Worm (Caenorhabditis elegans) whole organism, young adult: ENCODE results near the gene frpr-16.
"Not testable (repeated sequence)": the region's sequence is repeated elsewhere in the genome, so short reads cannot be mapped to it uniquely, and the experiment has no call there.

Experiments used
- ceh-40 ChIP-seq: fragments of 200-800 bp; sonication (Bioruptor generic); IDR thresholded peaks from 2 replicates; pipeline ENCODE4 v1.3.6; 2022; ENCODE audit warnings: missing genetic modification characterization, missing compliant biosample characterization
- lin-35 ChIP-seq, 3 experiments: fragments of 150-350 bp in 2 of 3; sonication (generic microtip) in 1 of 3; optimal IDR thresholded peaks; 2 replicates each; lab custom pipeline; 2014 to 2018; ENCODE audit warnings: missing biosample characterization in 3 of 3, missing genetic modification characterization in 3 of 3, missing genetic modification reagents in 3 of 3
- mel-28 ChIP-seq: sonication (generic microtip); optimal IDR thresholded peaks from 2 replicates; lab custom pipeline; 2016; ENCODE audit warnings: borderline replicate concordance, mild to moderate bottlenecking, missing genetic modification characterization, missing compliant biosample characterization
- pha-4 ChIP-seq: fragments of 150-350 bp; sonication (generic microtip); optimal IDR thresholded peaks from 2 replicates; lab custom pipeline; 2014; ENCODE audit warnings: missing biosample characterization, missing genetic modification reagents, missing genetic modification characterization
- tbp1 ChIP-seq: fragments of 200-800 bp; sonication (Bioruptor generic); optimal IDR thresholded peaks from 2 replicates; lab custom pipeline; 2018; ENCODE audit warnings: mild to moderate bottlenecking, missing genetic modification characterization, missing compliant biosample characterization
- unc-62 ChIP-seq: fragments of 150-350 bp; optimal IDR thresholded peaks from 2 replicates; lab custom pipeline; 2014; ENCODE audit warnings: missing biosample characterization, missing genetic modification reagents, missing genetic modification characterization
- ztf-6 ChIP-seq: fragments of 200-800 bp; sonication (Bioruptor generic); IDR thresholded peaks from 2 replicates; pipeline ENCODE4 v1.3.6; 2022; ENCODE audit warnings: missing genetic modification reagents, missing genetic modification characterization, missing compliant biosample characterization

DNA sequence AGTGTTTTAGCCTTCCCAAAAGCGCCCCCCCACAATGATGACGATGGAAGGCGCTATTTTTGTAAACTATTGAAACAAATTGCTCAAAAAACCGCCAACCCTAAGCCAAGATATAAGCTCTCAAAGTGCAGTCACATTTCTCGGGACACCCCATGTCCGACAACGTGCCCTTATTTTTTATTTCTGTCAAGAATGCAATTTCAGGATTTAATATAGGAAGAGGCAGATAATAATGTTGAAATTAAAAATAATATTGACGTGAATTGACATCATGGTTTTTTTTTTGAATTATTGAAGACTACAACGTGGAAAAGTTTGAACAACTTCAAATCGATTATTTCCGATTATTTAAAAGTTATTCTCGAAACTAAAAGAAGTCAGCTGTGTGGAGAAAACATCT is 16.9 kb downstream of the frpr-16 start, which contains the start of gene ZK84.2:
- not testable (repeated sequence) for TF ChIP-seq pha-4 (tag; lab: Kevin White, UChicago); unc-62; ceh-40 (GFP tag; lab: Robert Waterston, UW); lin-35 (GFP tag; optimal IDR thresholded peaks at IDR 0.05; lab: Kevin White, UChicago); ztf-6 (GFP tag; lab: Robert Waterston, UW); tbp1 (GFP tag; lab: Kevin White, UChicago); mel-28 (tag; lab: Kevin White, UChicago)
